Worm (Caenorhabditis elegans) whole organism, late embryonic: ENCODE results near the gene C04A2.15.

ENCODE experiments used
- C08G9.2 ChIP-seq: sonication (generic microtip); optimal IDR thresholded peaks from 2 replicates; lab custom pipeline; 2016; ENCODE audit warnings: mild to moderate bottlenecking, missing genetic modification characterization, moderate library complexity, missing compliant biosample characterization
- C38D4.7 ChIP-seq: fragments of 200-800 bp; sonication (Bioruptor generic); optimal IDR thresholded peaks from 2 replicates; lab custom pipeline; 2018; ENCODE audit warnings: mild to moderate bottlenecking, missing genetic modification characterization, moderate library complexity, missing compliant biosample characterization
- F13H6.1 ChIP-seq: sonication (generic microtip); optimal IDR thresholded peaks from 2 replicates; lab custom pipeline; 2016; ENCODE audit warnings: missing genetic modification characterization, missing compliant biosample characterization
- K09A11.1 ChIP-seq: sonication (generic microtip); optimal IDR thresholded peaks from 2 replicates; lab custom pipeline; 2017; ENCODE audit warnings: antibody characterized with exemption, mild to moderate bottlenecking, missing genetic modification characterization, missing compliant biosample characterization; ENCODE audit not compliant: insufficient read depth
- ahr-1 ChIP-seq: sonication (generic microtip); optimal IDR thresholded peaks from 2 replicates; lab custom pipeline; 2016; ENCODE audit warnings: missing genetic modification characterization, missing compliant biosample characterization
- ama-1 ChIP-seq: fragments of 150-350 bp; optimal IDR thresholded peaks from 2 replicates; lab custom pipeline; 2014
- ceh-2 ChIP-seq: sonication (generic microtip); optimal IDR thresholded peaks from 2 replicates; lab custom pipeline; 2016; ENCODE audit warnings: missing genotype, missing genetic modification characterization, missing compliant biosample characterization
- ceh-30 ChIP-seq: fragments of 150-350 bp; optimal IDR thresholded peaks from 2 replicates; lab custom pipeline; 2014; ENCODE audit warnings: missing biosample characterization, missing genetic modification characterization
- ceh-31 ChIP-seq: sonication (generic microtip); optimal IDR thresholded peaks from 2 replicates; lab custom pipeline; 2016; ENCODE audit warnings: missing genetic modification characterization, missing compliant biosample characterization
- ceh-34 ChIP-seq: sonication (generic microtip); optimal IDR thresholded peaks from 2 replicates; lab custom pipeline; 2016; ENCODE audit warnings: mild to moderate bottlenecking, missing genetic modification characterization, missing compliant biosample characterization
- eyg-1 ChIP-seq: sonication (generic microtip); optimal IDR thresholded peaks from 2 replicates; lab custom pipeline; 2016; ENCODE audit warnings: missing genotype, missing genetic modification characterization, missing compliant biosample characterization
- fax-1 ChIP-seq: sonication (generic microtip); optimal IDR thresholded peaks from 2 replicates; lab custom pipeline; 2016; ENCODE audit warnings: missing genotype, missing genetic modification characterization, missing compliant biosample characterization
- fkh-10 ChIP-seq: fragments of 150-350 bp; optimal IDR thresholded peaks from 2 replicates; lab custom pipeline; 2014; ENCODE audit warnings: missing biosample characterization, missing genetic modification reagents, missing genetic modification characterization
- fkh-6 ChIP-seq: sonication (generic microtip); optimal IDR thresholded peaks from 2 replicates; lab custom pipeline; 2016; ENCODE audit warnings: missing genetic modification characterization, missing compliant biosample characterization
- hlh-6 ChIP-seq: sonication (generic microtip); optimal IDR thresholded peaks from 2 replicates; lab custom pipeline; 2016; ENCODE audit warnings: missing genotype, missing genetic modification characterization, missing compliant biosample characterization
- hlh-8 ChIP-seq: sonication (generic microtip); optimal IDR thresholded peaks from 2 replicates; lab custom pipeline; 2016; ENCODE audit warnings: missing genotype, missing genetic modification characterization, missing compliant biosample characterization
- lin-11 ChIP-seq: fragments of 200-800 bp; sonication (Bioruptor generic); optimal IDR thresholded peaks from 2 replicates; lab custom pipeline; 2018; ENCODE audit warnings: mild to moderate bottlenecking, missing genetic modification characterization, missing compliant biosample characterization
- mec-3 ChIP-seq: sonication (generic microtip); optimal IDR thresholded peaks from 2 replicates; lab custom pipeline; 2016; ENCODE audit warnings: borderline replicate concordance, missing genetic modification characterization, missing compliant biosample characterization
- nhr-232 ChIP-seq: sonication (generic microtip); optimal IDR thresholded peaks from 2 replicates; lab custom pipeline; 2016; ENCODE audit warnings: missing genetic modification characterization, missing compliant biosample characterization
- pat-9 ChIP-seq: fragments of 200-800 bp; sonication (Bioruptor generic); optimal IDR thresholded peaks from 2 replicates; lab custom pipeline; 2018; ENCODE audit warnings: mild to moderate bottlenecking, missing genetic modification characterization, moderate library complexity, missing compliant biosample characterization
- pqm-1 ChIP-seq: sonication (generic microtip); optimal IDR thresholded peaks from 2 replicates; lab custom pipeline; 2016; ENCODE audit warnings: missing genetic modification characterization, missing compliant biosample characterization
- pros-1 ChIP-seq: fragments of 150-350 bp; optimal IDR thresholded peaks from 2 replicates; lab custom pipeline; 2014; ENCODE audit warnings: missing biosample characterization, missing genetic modification reagents, missing genetic modification characterization
- ref-2 ChIP-seq: sonication (generic microtip); optimal IDR thresholded peaks from 2 replicates; lab custom pipeline; 2016; ENCODE audit warnings: missing genetic modification characterization, missing compliant biosample characterization
- sox-2 ChIP-seq: fragments of 200-800 bp; sonication (Bioruptor generic); IDR thresholded peaks from 2 replicates; pipeline ENCODE4 v1.3.6; 2022; ENCODE audit warnings: missing genetic modification reagents, missing genetic modification characterization, missing compliant biosample characterization
- syd-9 ChIP-seq: sonication (generic microtip); optimal IDR thresholded peaks from 2 replicates; lab custom pipeline; 2016; ENCODE audit warnings: mild to moderate bottlenecking, missing genetic modification characterization, moderate library complexity, missing compliant biosample characterization
- tbx-2 ChIP-seq: sonication (generic microtip); optimal IDR thresholded peaks from 2 replicates; lab custom pipeline; 2016; ENCODE audit warnings: missing genetic modification characterization, missing compliant biosample characterization
- tbx-7 ChIP-seq: sonication (generic microtip); optimal IDR thresholded peaks from 2 replicates; lab custom pipeline; 2016; ENCODE audit warnings: missing genotype, missing genetic modification characterization, missing compliant biosample characterization
- ttx-3 ChIP-seq: sonication (generic microtip); optimal IDR thresholded peaks from 2 replicates; lab custom pipeline; 2016; ENCODE audit warnings: missing genetic modification reagents, missing genetic modification characterization, missing compliant biosample characterization
- unc-3 ChIP-seq, 2 experiments: fragments of 200-800 bp in 1 of 2; sonication (Bioruptor generic) in 1 of 2; sonication (generic microtip) in 1 of 2; conservative IDR thresholded peaks in 1 of 2; optimal IDR thresholded peaks in 1 of 2; 2 replicates each; pipeline versions ENCODE4 v1.3.6 to Lab custom; 2016 to 2022; ENCODE audit warnings: missing compliant biosample characterization in 2 of 2, missing genetic modification characterization in 2 of 2, missing genetic modification reagents in 1 of 2
- unc-86 ChIP-seq: sonication (generic microtip); optimal IDR thresholded peaks from 2 replicates; lab custom pipeline; 2016; ENCODE audit warnings: missing genetic modification characterization, missing compliant biosample characterization
- zip-5 ChIP-seq: sonication (generic microtip); optimal IDR thresholded peaks from 2 replicates; lab custom pipeline; 2016; ENCODE audit warnings: missing genetic modification characterization, missing compliant biosample characterization

The C04A2.15 gene

DNA sequence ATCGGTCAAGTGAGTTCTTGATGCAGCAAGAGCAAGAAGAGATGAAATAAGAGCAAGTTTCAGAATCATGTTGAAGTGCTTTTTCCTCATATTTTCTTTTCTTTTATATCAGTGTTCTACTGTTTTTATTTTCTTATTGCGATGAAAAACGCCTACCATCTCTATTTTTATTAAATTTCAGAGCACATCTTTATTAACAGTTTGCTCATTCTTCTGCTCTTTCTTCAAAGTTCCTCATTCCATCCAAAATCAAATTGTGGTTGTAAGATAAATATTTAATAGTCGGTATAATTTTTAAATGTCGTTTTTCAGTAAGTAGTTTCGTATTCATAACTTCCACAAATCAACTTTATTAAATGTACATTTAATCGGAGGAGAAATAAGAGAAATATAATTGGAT, 20.5 kb downstream of the C04A2.15 start, which contains the start of gene C44B7.5:
Gene C44B7.5 (minus strand): TSS at position 101 of the 400 bp plus-strand sequence.
- TF ChIP-seq ceh-34 (tag; lab: Kevin White, UChicago) (no peak), F13H6.1 (tag; lab: Kevin White, UChicago) (no peak), mec-3 (tag; lab: Kevin White, UChicago) (no peak)

DNA sequence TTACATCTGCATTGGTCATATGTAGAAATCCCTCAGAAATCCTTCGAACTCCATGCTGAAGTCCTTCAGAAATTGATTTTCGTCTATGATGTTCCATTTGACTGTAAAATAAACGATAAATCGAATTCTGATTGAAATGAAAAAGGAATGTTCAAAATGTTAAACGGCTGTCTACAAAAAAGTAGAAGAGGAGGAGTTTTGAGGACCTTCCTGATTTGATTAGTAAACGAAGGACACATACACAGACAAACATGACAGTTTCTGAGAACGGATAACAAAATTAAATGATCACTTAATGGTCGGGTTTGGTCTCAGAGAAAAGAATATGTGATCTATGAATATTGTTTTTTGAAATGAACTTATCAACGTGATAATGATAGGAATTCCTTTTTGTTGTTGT, 24.9 kb downstream of the C04A2.15 start, which contains the start of gene slc-36.5:
Gene slc-36.5 (minus strand): TSS at position 101 of the 400 bp plus-strand sequence.
- no peak for TF ChIP-seq hlh-6
- no peak for TF ChIP-seq ttx-3 (tag; lab: Kevin White, UChicago)
- no peak for TF ChIP-seq syd-9 (tag; lab: Kevin White, UChicago)
- no peak for TF ChIP-seq K09A11.1 (tag; lab: Kevin White, UChicago)
- TF ChIP-seq hlh-8 (tag; lab: Kevin White, UChicago): no peak
- no peak for TF ChIP-seq ama-1 (lab: Kevin White, UChicago)
- no peak for TF ChIP-seq sox-2 (GFP tag; lab: Robert Waterston, UW)
- no peak for TF ChIP-seq lin-11 (tag; lab: Kevin White, UChicago)
- TF ChIP-seq fax-1 (tag; lab: Kevin White, UChicago): no peak
- no peak for TF ChIP-seq ceh-30 (tag; lab: Kevin White, UChicago)
- TF ChIP-seq eyg-1 (tag; lab: Kevin White, UChicago): no peak
- no peak for TF ChIP-seq unc-86
- no peak for TF ChIP-seq ceh-2 (tag; lab: Kevin White, UChicago)
- no peak for TF ChIP-seq pat-9 (tag; lab: Kevin White, UChicago)
- TF ChIP-seq pqm-1: no peak
- TF ChIP-seq pros-1 (tag; lab: Kevin White, UChicago): no peak
- TF ChIP-seq nhr-232 (tag; lab: Kevin White, UChicago): no peak
- TF ChIP-seq, all 69 proteins: peak for 0

DNA sequence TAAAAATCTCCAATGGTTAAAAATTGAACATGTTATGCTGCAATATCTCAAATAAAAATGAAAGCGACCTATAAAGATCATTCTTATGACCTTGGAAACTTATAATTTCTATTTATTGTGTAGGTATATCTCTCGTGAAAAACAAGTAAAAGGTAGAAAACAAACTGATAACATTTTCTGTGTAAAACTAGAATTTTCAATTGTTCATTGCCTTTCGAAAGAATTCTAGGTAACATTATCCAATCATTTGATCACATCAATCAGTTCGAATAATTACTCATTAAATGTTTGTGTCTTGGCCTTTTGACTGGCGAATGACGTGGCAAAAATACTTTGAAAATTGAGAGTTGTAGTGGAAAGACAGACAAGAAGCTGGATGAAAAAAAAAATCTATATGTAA, 25.8 kb downstream of the C04A2.15 start:
- TF ChIP-seq fax-1 (tag; lab: Kevin White, UChicago) (no peak), pat-9 (tag; lab: Kevin White, UChicago) (no peak), tbx-2 (tag; lab: Kevin White, UChicago) (no peak), C38D4.7 (GFP tag; lab: Kevin White, UChicago) (no peak)

DNA sequence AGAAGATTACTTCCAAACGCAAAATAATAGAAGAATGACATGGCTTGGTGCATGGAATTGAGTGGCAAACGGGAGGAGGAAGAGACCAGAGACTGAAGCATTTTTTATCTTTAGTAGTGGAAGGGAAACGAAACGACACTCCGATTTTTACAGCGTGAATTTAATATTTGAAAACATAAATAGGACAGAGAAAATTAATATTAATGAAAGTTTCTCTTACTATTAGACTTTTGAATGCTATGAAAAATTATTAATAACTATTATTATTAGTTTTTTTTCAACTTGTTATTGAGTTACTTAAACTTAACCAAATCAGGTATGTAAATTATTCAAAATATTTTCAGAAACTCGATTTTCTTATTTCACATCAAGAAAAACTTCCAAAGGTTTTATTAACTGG, 28.0 kb downstream of the C04A2.15 start, which contains the start of gene C44B7.7:
Gene C44B7.7 (minus strand): TSS at position 101 of the 400 bp plus-strand sequence.
- TF ChIP-seq ahr-1 (tag; lab: Kevin White, UChicago): no peak

DNA sequence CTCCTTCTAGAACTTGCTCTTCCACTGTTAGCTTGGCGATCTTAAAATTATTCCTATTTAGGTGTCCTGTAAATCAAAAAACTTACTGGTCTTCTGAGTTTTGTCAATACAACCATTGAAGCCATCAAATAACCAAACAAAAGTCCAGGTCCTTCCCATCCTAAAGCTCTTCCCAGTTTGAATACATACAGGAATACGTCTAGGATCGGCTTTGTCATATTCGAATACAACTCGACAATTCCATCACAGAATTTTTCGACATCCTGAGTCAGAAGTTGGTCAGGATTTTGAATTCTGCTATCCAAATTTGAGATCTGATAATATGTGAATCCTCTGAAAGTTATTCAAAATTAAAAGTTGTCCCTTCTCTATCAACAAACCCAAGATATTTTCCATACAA, 30.3 kb downstream of the C04A2.15 start:
- TF ChIP-seq ceh-31 (tag; lab: Kevin White, UChicago) (no peak), pat-9 (tag; lab: Kevin White, UChicago) (no peak), unc-86 (no peak), zip-5 (tag; lab: Kevin White, UChicago) (no peak), fkh-6 (tag; lab: Kevin White, UChicago) (no peak), tbx-7 (tag; lab: Kevin White, UChicago) (no peak), F13H6.1 (tag; lab: Kevin White, UChicago) (no peak), ref-2 (tag; lab: Kevin White, UChicago) (no peak), unc-3 (GFP tag; conservative IDR thresholded peaks at IDR 0.05; lab: Robert Waterston, UW) (no peak), unc-3 (tag; optimal IDR thresholded peaks at IDR 0.05; lab: Kevin White, UChicago) (no peak), hlh-6 (no peak), C08G9.2 (tag; lab: Kevin White, UChicago) (no peak), fkh-10 (GFP tag; lab: Kevin White, UChicago) (no peak), syd-9 (tag; lab: Kevin White, UChicago) (no peak), ceh-34 (tag; lab: Kevin White, UChicago) (no peak), ahr-1 (tag; lab: Kevin White, UChicago) (no peak)
- TF ChIP-seq, all 69 proteins: peak for 0
